Fruit fly (Drosophila melanogaster) whole organism, embryonic: ENCODE measurements around the gene Abl.

Experiments used
- Aef1 ChIP-seq: fragments of 200-800 bp; sonication (Bioruptor generic); IDR thresholded peaks from 3 replicates; pipeline ENCODE4 v1.3.6; 2022; ENCODE audit warnings: missing biosample characterization, missing genetic modification characterization
- Asciz ChIP-seq: fragments of 200-800 bp; sonication (Bioruptor generic); optimal IDR thresholded peaks from 2 replicates; lab custom pipeline; 2017; ENCODE audit warnings: missing biosample characterization, mild to moderate bottlenecking, missing genetic modification characterization, missing genetic modification reagents
- B-H1 ChIP-seq: fragments of 200-800 bp; sonication (Bioruptor generic); IDR thresholded peaks from 3 replicates; pipeline ENCODE4 v1.3.6; 2022; ENCODE audit warnings: missing biosample characterization, missing genetic modification characterization
- BtbVII ChIP-seq: fragments of 200-800 bp; sonication (Bioruptor generic); optimal IDR thresholded peaks from 3 replicates; lab custom pipeline; 2017; ENCODE audit warnings: missing biosample characterization, mild to moderate bottlenecking, missing genetic modification characterization
- Bteb2 ChIP-seq: fragments of 200-800 bp; sonication (Bioruptor generic); optimal IDR thresholded peaks from 2 replicates; lab custom pipeline; 2016; ENCODE audit warnings: missing biosample characterization, missing genetic modification characterization
- CG10565 ChIP-seq: fragments of 200-800 bp; sonication (Bioruptor generic); optimal IDR thresholded peaks from 3 replicates; lab custom pipeline; 2016; ENCODE audit warnings: missing biosample characterization, mild to moderate bottlenecking, missing genetic modification characterization
- CG10654 ChIP-seq: fragments of 200-800 bp; sonication (Bioruptor generic); optimal IDR thresholded peaks from 2 replicates; lab custom pipeline; 2016; ENCODE audit warnings: missing biosample characterization, missing genetic modification characterization
- CG11456 ChIP-seq: fragments of 200-800 bp; sonication (Bioruptor generic); IDR thresholded peaks from 3 replicates; pipeline ENCODE4 v1.3.6; 2022; ENCODE audit warnings: missing biosample characterization, missing genetic modification characterization
- CG11560 ChIP-seq: fragments of 200-800 bp; sonication (Bioruptor generic); IDR thresholded peaks from 3 replicates; pipeline ENCODE4 v1.3.6; 2022; ENCODE audit warnings: missing biosample characterization, missing genetic modification characterization
- CG12104 ChIP-seq: fragments of 200-800 bp; sonication (Bioruptor generic); optimal IDR thresholded peaks from 3 replicates; lab custom pipeline; 2016; ENCODE audit warnings: missing biosample characterization, missing genetic modification characterization
- CG12942 ChIP-seq: fragments of 200-800 bp; sonication (Bioruptor generic); optimal IDR thresholded peaks from 3 replicates; lab custom pipeline; 2016; ENCODE audit warnings: missing biosample characterization, missing genetic modification characterization
- CG17359 ChIP-seq: fragments of 200-800 bp; sonication (Bioruptor generic); optimal IDR thresholded peaks from 3 replicates; lab custom pipeline; 2018; ENCODE audit warnings: missing biosample characterization, mild to moderate bottlenecking, missing genetic modification characterization, moderate library complexity
- CG30403 ChIP-seq: fragments of 200-800 bp; sonication (Bioruptor generic); optimal IDR thresholded peaks from 3 replicates; lab custom pipeline; 2016; ENCODE audit warnings: missing biosample characterization, missing genetic modification characterization
- CG31224 ChIP-seq: fragments of 200-800 bp; sonication (Bioruptor generic); IDR thresholded peaks from 2 replicates; pipeline ENCODE4 v1.3.6; 2022; ENCODE audit warnings: missing biosample characterization, missing genetic modification characterization
- CG4282 ChIP-seq: fragments of 200-800 bp; sonication (Bioruptor generic); optimal IDR thresholded peaks from 2 replicates; lab custom pipeline; 2016; ENCODE audit warnings: missing biosample characterization, missing genetic modification characterization
- CG43689 ChIP-seq: fragments of 200-800 bp; sonication (Bioruptor generic); IDR thresholded peaks from 2 replicates; pipeline ENCODE4 v1.3.6; 2022; ENCODE audit warnings: missing biosample characterization, missing genetic modification characterization
- CG4617 ChIP-seq: fragments of 200-800 bp; sonication (Bioruptor generic); optimal IDR thresholded peaks from 3 replicates; lab custom pipeline; 2016; ENCODE audit warnings: missing biosample characterization, missing genetic modification characterization, borderline replicate concordance
- CG7745 ChIP-seq: fragments of 200-800 bp; sonication (Bioruptor generic); optimal IDR thresholded peaks from 2 replicates; lab custom pipeline; 2018; ENCODE audit warnings: missing biosample characterization, mild to moderate bottlenecking, missing genetic modification characterization, moderate library complexity
- CG7963 ChIP-seq: fragments of 200-800 bp; sonication (Bioruptor generic); IDR thresholded peaks from 3 replicates; pipeline ENCODE4 v1.3.6; 2022; ENCODE audit warnings: missing biosample characterization, missing genetic modification characterization; ENCODE audit not compliant: partially characterized antibody
- CG7987 ChIP-seq: fragments of 200-800 bp; sonication (Bioruptor generic); optimal IDR thresholded peaks from 2 replicates; lab custom pipeline; 2018; ENCODE audit warnings: missing biosample characterization, mild to moderate bottlenecking, missing genetic modification characterization, moderate library complexity
- CG8281 ChIP-seq: fragments of 200-800 bp; sonication (Bioruptor generic); optimal IDR thresholded peaks from 2 replicates; lab custom pipeline; 2018; ENCODE audit warnings: missing biosample characterization, mild to moderate bottlenecking, missing genetic modification characterization, moderate library complexity
- CG8359 ChIP-seq: fragments of 200-800 bp; sonication (Bioruptor generic); optimal IDR thresholded peaks from 2 replicates; lab custom pipeline; 2017; ENCODE audit warnings: missing biosample characterization, mild to moderate bottlenecking, missing genetic modification characterization, borderline replicate concordance
- CG8388 ChIP-seq: fragments of 200-800 bp; sonication (Bioruptor generic); optimal IDR thresholded peaks from 2 replicates; lab custom pipeline; 2019; ENCODE audit warnings: missing biosample characterization, mild to moderate bottlenecking, missing genetic modification characterization, moderate library complexity
- Dbx ChIP-seq: fragments of 200-800 bp; sonication (Bioruptor generic); IDR thresholded peaks from 3 replicates; pipeline ENCODE4 v1.3.6; 2022; ENCODE audit warnings: missing biosample characterization, missing genetic modification characterization
- Ets97D ChIP-seq: fragments of 200-800 bp; sonication (Bioruptor generic); optimal IDR thresholded peaks from 3 replicates; lab custom pipeline; 2016; ENCODE audit warnings: missing biosample characterization, missing genetic modification characterization
- Gug ChIP-seq: fragments of 200-800 bp; sonication (Bioruptor generic); IDR thresholded peaks from 4 replicates; pipeline ENCODE4 v1.3.6; 2022; ENCODE audit warnings: missing biosample characterization, missing genetic modification characterization
- Hey ChIP-seq: fragments of 200-800 bp; sonication (Bioruptor generic); optimal IDR thresholded peaks from 3 replicates; lab custom pipeline; 2018; ENCODE audit warnings: missing biosample characterization, mild to moderate bottlenecking, missing genetic modification characterization
- Myb ChIP-seq: fragments of 200-800 bp; sonication (Bioruptor generic); optimal IDR thresholded peaks from 2 replicates; lab custom pipeline; 2016; ENCODE audit warnings: missing biosample characterization, missing genetic modification characterization
- Scr ChIP-seq: fragments of 200-800 bp; sonication (Bioruptor generic); IDR thresholded peaks from 2 replicates; pipeline ENCODE4 v1.3.6; 2022; ENCODE audit warnings: missing biosample characterization, missing genetic modification characterization; ENCODE audit not compliant: partially characterized antibody
- aop ChIP-seq: fragments of 200-800 bp; sonication (Bioruptor generic); IDR thresholded peaks from 2 replicates; pipeline ENCODE4 v1.3.6; 2022; ENCODE audit warnings: missing biosample characterization, missing genetic modification characterization
- cad ChIP-seq: fragments of >200 bp; optimal IDR thresholded peaks from 2 replicates; lab custom pipeline; 2017; ENCODE audit warnings: missing biosample characterization, missing genetic modification characterization
- dati ChIP-seq: fragments of 200-800 bp; sonication (Bioruptor generic); IDR thresholded peaks from 2 replicates; pipeline ENCODE4 v1.3.6; 2022; ENCODE audit warnings: missing biosample characterization, missing genetic modification characterization
- dmrt99B ChIP-seq: fragments of 200-800 bp; sonication (Bioruptor generic); optimal IDR thresholded peaks from 2 replicates; lab custom pipeline; 2018; ENCODE audit warnings: missing biosample characterization, mild to moderate bottlenecking, missing genetic modification characterization, moderate library complexity
- eve ChIP-seq, 2 experiments: fragments of >200 bp; optimal IDR thresholded peaks; 2 replicates each; lab custom pipeline; 2017; ENCODE audit warnings: missing biosample characterization in 2 of 2, missing genetic modification characterization in 2 of 2
- ftz-f1 ChIP-seq: fragments of 200-800 bp; sonication (Bioruptor generic); optimal IDR thresholded peaks from 2 replicates; lab custom pipeline; 2016; ENCODE audit warnings: missing biosample characterization, missing genetic modification characterization
- gcm2 ChIP-seq: fragments of 200-800 bp; sonication (Bioruptor generic); optimal IDR thresholded peaks from 2 replicates; lab custom pipeline; 2016; ENCODE audit warnings: missing biosample characterization, missing genetic modification characterization
- grn ChIP-seq: fragments of 200-800 bp; sonication (Bioruptor generic); optimal IDR thresholded peaks from 3 replicates; lab custom pipeline; 2017; ENCODE audit warnings: missing biosample characterization, missing genetic modification characterization
- ham ChIP-seq: fragments of 200-800 bp; sonication (Bioruptor generic); IDR thresholded peaks from 2 replicates; pipeline ENCODE4 v1.3.6; 2022; ENCODE audit warnings: missing biosample characterization, missing genetic modification characterization
- her ChIP-seq: fragments of 200-800 bp; sonication (Bioruptor generic); optimal IDR thresholded peaks from 2 replicates; lab custom pipeline; 2016; ENCODE audit warnings: missing biosample characterization, missing genetic modification characterization
- maf-S ChIP-seq: fragments of 200-800 bp; sonication (Bioruptor generic); optimal IDR thresholded peaks from 2 replicates; lab custom pipeline; 2016; ENCODE audit warnings: missing biosample characterization, missing genetic modification characterization
- pzg ChIP-seq: fragments of 200-800 bp; sonication (Bioruptor generic); optimal IDR thresholded peaks from 3 replicates; lab custom pipeline; 2018; ENCODE audit warnings: missing biosample characterization, mild to moderate bottlenecking, missing genetic modification characterization, moderate library complexity
- run ChIP-seq: fragments of 200-800 bp; sonication (Bioruptor generic); optimal IDR thresholded peaks from 3 replicates; lab custom pipeline; 2018; ENCODE audit warnings: missing biosample characterization, mild to moderate bottlenecking, missing genetic modification characterization
- sens ChIP-seq: fragments of 200-800 bp; sonication (Bioruptor generic); peaks from one replicate; lab custom pipeline; 2016; ENCODE audit warnings: missing biosample characterization, missing genetic modification characterization
- seq ChIP-seq: fragments of 200-800 bp; sonication (Bioruptor generic); IDR thresholded peaks from 2 replicates; pipeline ENCODE4 v1.3.6; 2022; ENCODE audit warnings: missing biosample characterization, missing genetic modification characterization
- sug ChIP-seq: fragments of 200-800 bp; optimal IDR thresholded peaks from 2 replicates; lab custom pipeline; 2019; ENCODE audit warnings: missing biosample characterization, mild to moderate bottlenecking, missing genetic modification characterization, moderate library complexity
- tap ChIP-seq: fragments of 200-800 bp; optimal IDR thresholded peaks from 3 replicates; lab custom pipeline; 2019; ENCODE audit warnings: missing biosample characterization, mild to moderate bottlenecking, missing genetic modification characterization, moderate library complexity
- tup ChIP-seq: fragments of 200-800 bp; sonication (Bioruptor generic); optimal IDR thresholded peaks from 2 replicates; lab custom pipeline; 2016; ENCODE audit warnings: missing biosample characterization, mild to moderate bottlenecking, missing genetic modification characterization, moderate library complexity
- unpg ChIP-seq: fragments of 200-800 bp; sonication (Bioruptor generic); optimal IDR thresholded peaks from 3 replicates; lab custom pipeline; 2018; ENCODE audit warnings: missing biosample characterization, mild to moderate bottlenecking, missing genetic modification characterization, moderate library complexity
- wdn ChIP-seq: fragments of 200-800 bp; sonication (Bioruptor generic); IDR thresholded peaks from 2 replicates; pipeline ENCODE4 v1.3.6; 2022; ENCODE audit warnings: missing biosample characterization, missing genetic modification characterization
- zen ChIP-seq: fragments of 200-800 bp; sonication (Bioruptor generic); optimal IDR thresholded peaks from 3 replicates; lab custom pipeline; 2018; ENCODE audit warnings: missing biosample characterization, mild to moderate bottlenecking, missing genetic modification characterization, moderate library complexity
- zfh2 ChIP-seq: fragments of 200-800 bp; sonication (Bioruptor generic); optimal IDR thresholded peaks from 2 replicates; lab custom pipeline; 2016; ENCODE audit warnings: missing biosample characterization, missing genetic modification characterization

Gene Abl

dm6 chr3L:16667663-16668465 lies 20.2 kb upstream of the Abl start, which contains the start of gene Galphaf (continued):
- no peak for TF ChIP-seq tap (tag; lab: Kevin White, UChicago)
- no peak for TF ChIP-seq Ets97D (GFP tag; lab: Kevin White, UChicago)
- TF ChIP-seq CG31224 = no peak
- TF ChIP-seq zen (tag; lab: Kevin White, UChicago) = no peak
- TF ChIP-seq CG7963 = no peak
- TF ChIP-seq aop (GFP tag; lab: Robert Waterston, UW) = no peak
- TF ChIP-seq CG8388 (GFP tag; lab: Kevin White, UChicago) = no peak
- TF ChIP-seq pzg (GFP tag; lab: Kevin White, UChicago) = no peak
- peak; percentile 2 for TF ChIP-seq BtbVII (GFP tag; lab: Kevin White, UChicago)
- peak; percentile 59 for TF ChIP-seq grn (GFP tag; lab: Kevin White, UChicago)
- no peak for TF ChIP-seq Asciz (GFP tag; lab: Kevin White, UChicago)
- TF ChIP-seq seq (GFP tag; lab: Robert Waterston, UW) = no peak
- TF ChIP-seq Scr (GFP tag; lab: Robert Waterston, UW) = no peak
- peak; percentile 52 for TF ChIP-seq sens (GFP tag; lab: Kevin White, UChicago)
- TF ChIP-seq cad (GFP tag; lab: Kevin White, UChicago) = no peak
- no peak for TF ChIP-seq CG30403
- TF ChIP-seq unpg (GFP tag; lab: Kevin White, UChicago) = no peak
- TF ChIP-seq tup = no peak
- TF ChIP-seq her (GFP tag; lab: Kevin White, UChicago) = no peak
- TF ChIP-seq dati (GFP tag; lab: Robert Waterston, UW) = no peak
- no peak for TF ChIP-seq CG4617 (GFP tag; lab: Kevin White, UChicago)
- no peak for TF ChIP-seq Bteb2 (GFP tag; lab: Kevin White, UChicago)
- no peak for TF ChIP-seq CG17359 (tag; lab: Kevin White, UChicago)
- TF ChIP-seq maf-S (GFP tag; lab: Kevin White, UChicago) = no peak
- TF ChIP-seq CG7745 (tag; lab: Kevin White, UChicago) = no peak
- TF ChIP-seq Aef1 (GFP tag; lab: Robert Waterston, UW) = no peak
- TF ChIP-seq CG8281 (tag; lab: Kevin White, UChicago) = no peak
- no peak for TF ChIP-seq Dbx
- TF ChIP-seq CG4282 (GFP tag; lab: Kevin White, UChicago) = no peak
- no peak for TF ChIP-seq dmrt99B (tag; lab: Kevin White, UChicago)
- peak; percentile 92 for TF ChIP-seq Hey (tag; lab: Kevin White, UChicago)
- no peak for TF ChIP-seq eve (GFP tag; optimal IDR thresholded peaks at IDR 0.05; lab: Kevin White, UChicago)
- no peak for TF ChIP-seq CG12104 (GFP tag; lab: Kevin White, UChicago)
- no peak for TF ChIP-seq run (tag; lab: Kevin White, UChicago)
- TF ChIP-seq wdn (GFP tag; lab: Robert Waterston, UW) = no peak
- no peak for TF ChIP-seq ftz-f1 (GFP tag; lab: Kevin White, UChicago)
- no peak for TF ChIP-seq gcm2 (GFP tag; lab: Kevin White, UChicago)
- peak; percentile 54 for TF ChIP-seq sug (tag; lab: Kevin White, UChicago)
- no peak for TF ChIP-seq Myb (GFP tag; lab: Kevin White, UChicago)
- no peak for TF ChIP-seq CG10654 (GFP tag; lab: Kevin White, UChicago)
- TF ChIP-seq CG7987 (GFP tag; lab: Kevin White, UChicago) = no peak
- no peak for TF ChIP-seq CG11456 (GFP tag; lab: Robert Waterston, UW)
- no peak for TF ChIP-seq CG12942
- no peak for TF ChIP-seq CG43689
- no peak for TF ChIP-seq CG11560
- no peak for TF ChIP-seq zfh2 (GFP tag; lab: Kevin White, UChicago)
- no peak for TF ChIP-seq CG10565 (GFP tag; lab: Kevin White, UChicago)
- TF ChIP-seq Gug (GFP tag; lab: Robert Waterston, UW) = no peak
- TF ChIP-seq CG8359 = no peak
- TF ChIP-seq ham = no peak
- TF ChIP-seq B-H1 (GFP tag; lab: Robert Waterston, UW) = no peak
